Fruit fly (Drosophila melanogaster): ENCODE measurements around the gene Rubicon.

The Rubicon gene

dm6 chrX:8671348-8672298 is 5.2 kb upstream of the Rubicon start (continued):
- TF ChIP-seq row (GFP tag; IDR thresholded peaks at IDR 0.05), result peak; percentile 67
- TF ChIP-seq CG14965 (GFP tag; optimal IDR thresholded peaks at IDR 0.05; ENCODE audit: borderline replicate concordance), result no peak
- TF ChIP-seq H15 (GFP tag; IDR thresholded peaks at IDR 0.05), result peak; percentile 55; the same call in 2 of the 3 replicates
- no peak for TF ChIP-seq CG2116 (GFP tag; optimal IDR thresholded peaks at IDR 0.05)
- peak; percentile 60 for TF ChIP-seq CG17829 (tag; optimal IDR thresholded peaks at IDR 0.05)
- TF ChIP-seq prd (optimal IDR thresholded peaks at IDR 0.05), result no peak
- peak; percentile 78; the same call in 2 of the 3 replicates for TF ChIP-seq prd (GFP tag; IDR thresholded peaks at IDR 0.05)
- TF ChIP-seq Rx (GFP tag; IDR thresholded peaks at IDR 0.05), result peak; percentile 59
- TF ChIP-seq Blimp-1 (GFP tag; optimal IDR thresholded peaks at IDR 0.05), result peak; percentile 50
- peak; percentile 57 for TF ChIP-seq ttk (GFP tag; IDR thresholded peaks at IDR 0.05)
- TF ChIP-seq CG18262 (tag; optimal IDR thresholded peaks at IDR 0.05), result peak; percentile 80
- peak; percentile 65 for TF ChIP-seq sisA (GFP tag; IDR thresholded peaks at IDR 0.05)
- no peak for TF ChIP-seq CG10565 (GFP tag; optimal IDR thresholded peaks at IDR 0.05)
- peak; percentile 57 for TF ChIP-seq lmd (GFP tag; IDR thresholded peaks at IDR 0.05)
- TF ChIP-seq CG12769 (tag; optimal IDR thresholded peaks at IDR 0.05), result no peak
- TF ChIP-seq CG2199 (GFP tag; IDR thresholded peaks at IDR 0.05), result peak; percentile 28; the same call in 1 of the 3 replicates

DNA sequence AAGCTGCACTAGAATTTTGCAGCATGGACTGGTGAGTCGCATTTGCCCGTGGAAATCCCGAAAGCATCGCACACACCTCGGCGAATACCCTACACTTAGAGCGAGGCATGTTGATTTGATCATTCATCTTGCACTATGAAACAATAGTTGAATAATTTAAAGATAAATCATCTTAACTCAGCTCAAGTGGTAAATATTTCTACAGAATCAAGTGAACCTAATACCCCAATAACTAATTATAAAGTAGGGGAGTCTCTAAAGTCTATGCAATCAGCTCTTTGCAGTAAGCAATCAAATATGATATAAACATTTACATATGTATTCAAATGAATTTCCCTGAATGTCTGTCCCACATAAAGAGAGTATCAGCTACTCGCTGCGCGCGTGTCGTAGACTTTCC is 571 bp downstream of the Rubicon start:
- peak; percentile 70 for TF ChIP-seq jumu (GFP tag; optimal IDR thresholded peaks at IDR 0.05)
- TF ChIP-seq BEAF-32 (GFP tag; optimal IDR thresholded peaks at IDR 0.05), result no peak
- peak; percentile 72 for TF ChIP-seq NK7.1 (GFP tag; optimal IDR thresholded peaks at IDR 0.05)
- TF ChIP-seq jing (GFP tag; optimal IDR thresholded peaks at IDR 0.05), result no peak
- no peak for TF ChIP-seq CG2129 (GFP tag; IDR thresholded peaks at IDR 0.05; ENCODE audit: partially characterized antibody)
- TF ChIP-seq ap (GFP tag; IDR thresholded peaks at IDR 0.05), result peak; percentile 77
- TF ChIP-seq sc (optimal IDR thresholded peaks at IDR 0.05), result no peak
- no peak for TF ChIP-seq sc (GFP tag; optimal IDR thresholded peaks at IDR 0.05)
- TF ChIP-seq Abd-B (GFP tag; optimal IDR thresholded peaks at IDR 0.05), result peak; percentile 85
- no peak for TF ChIP-seq CG10462 (GFP tag; optimal IDR thresholded peaks at IDR 0.05)
- no peak for TF ChIP-seq CG14710 (tag; optimal IDR thresholded peaks at IDR 0.05)
- TF ChIP-seq Ets97D (GFP tag; optimal IDR thresholded peaks at IDR 0.05), result peak; percentile 50
- TF ChIP-seq nom (GFP tag; optimal IDR thresholded peaks at IDR 0.05), result no peak
- peak; percentile 75 for TF ChIP-seq dimm (GFP tag; IDR thresholded peaks at IDR 0.05)
- TF ChIP-seq lmd (GFP tag; IDR thresholded peaks at IDR 0.05), result peak; percentile 84
- TF ChIP-seq CG11696 (GFP tag; IDR thresholded peaks at IDR 0.05), result no peak
- TF ChIP-seq Fer2 (tag; optimal IDR thresholded peaks at IDR 0.05), result no peak
- no peak for TF ChIP-seq sqz (GFP tag; optimal IDR thresholded peaks at IDR 0.05)
- TF ChIP-seq mirr (GFP tag; optimal IDR thresholded peaks at IDR 0.05), result no peak
- TF ChIP-seq org-1 (GFP tag; optimal IDR thresholded peaks at IDR 0.05), result peak; percentile 58
- TF ChIP-seq gce (GFP tag; IDR thresholded peaks at IDR 0.05), result peak; percentile 40; the same call in 1 of the 3 replicates
- no peak for TF ChIP-seq CG5953 (GFP tag; IDR thresholded peaks at IDR 0.05)
- TF ChIP-seq Mes4 (GFP tag; optimal IDR thresholded peaks at IDR 0.05), result no peak
- no peak for TF ChIP-seq HLHmδ (GFP tag; optimal IDR thresholded peaks at IDR 0.05)
- peak; percentile 78 to 82 for TF ChIP-seq Pdp1 (GFP tag; optimal IDR thresholded peaks at IDR 0.05)
- TF ChIP-seq bcd (GFP tag; optimal IDR thresholded peaks at IDR 0.05), result no peak
- TF ChIP-seq pnt (GFP tag; optimal IDR thresholded peaks at IDR 0.05), result peak; percentile 84
- no peak for TF ChIP-seq psq (GFP tag; optimal IDR thresholded peaks at IDR 0.05)
- TF ChIP-seq Ada2b (GFP tag; IDR thresholded peaks at IDR 0.05), result no peak
- peak; percentile 70 for TF ChIP-seq CG8359 (GFP tag; optimal IDR thresholded peaks at IDR 0.05; ENCODE audit: borderline replicate concordance)
- peak; percentile 14 for TF ChIP-seq CG8290 (GFP tag; optimal IDR thresholded peaks at IDR 0.05)
- TF ChIP-seq CG8290 (tag; optimal IDR thresholded peaks at IDR 0.05), result no peak
- TF ChIP-seq Ssrp (tag; optimal IDR thresholded peaks at IDR 0.05), result no peak
- peak; percentile 67 for TF ChIP-seq Drgx (GFP tag; IDR thresholded peaks at IDR 0.05)
